Worm (Caenorhabditis elegans): ENCODE data around the gene rps-1.
A peak's percentile ranks its signal among the peaks of the same experiment; 100 is the strongest.

DNA sequence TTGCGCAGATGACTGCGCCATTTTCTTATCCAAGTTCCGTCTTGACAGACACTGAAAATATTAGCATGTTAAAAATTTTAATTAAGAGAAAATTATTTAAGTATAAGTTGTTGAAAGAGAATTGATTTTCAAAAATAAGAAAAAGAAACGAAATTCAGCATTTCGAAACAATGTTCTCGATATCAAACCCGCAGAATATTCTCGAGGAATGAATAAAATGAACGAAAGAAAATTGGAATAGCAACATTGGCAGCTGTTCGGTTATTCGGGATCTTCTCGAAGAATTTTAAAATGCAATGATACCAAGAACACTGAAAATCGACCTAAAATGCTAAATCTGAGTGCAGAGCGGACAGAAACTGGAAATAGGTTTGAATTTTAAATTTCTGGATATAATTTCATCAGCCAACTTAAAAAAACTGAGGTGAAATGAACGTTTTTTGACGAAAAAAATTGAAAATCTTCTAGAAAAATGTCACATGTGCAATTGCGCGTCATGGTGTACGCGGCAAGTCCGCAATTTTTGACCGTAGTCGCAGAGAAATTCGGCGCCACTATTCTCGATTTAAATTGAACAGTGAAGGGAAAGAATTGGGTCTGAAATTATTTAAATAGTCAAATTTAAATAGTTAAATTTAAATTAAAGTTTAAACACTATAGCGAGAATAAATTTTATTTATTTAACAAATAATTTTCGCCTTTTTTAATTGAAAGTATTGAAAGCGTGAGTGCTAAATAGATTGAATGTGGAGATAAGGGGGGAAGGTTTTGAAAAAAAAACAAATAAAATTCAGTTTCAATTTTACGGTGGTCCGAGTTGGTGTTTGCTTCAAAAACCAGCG is 32.6 kb downstream of the rps-1 start, which contains the start of the genes cct-5 and F25F2.1:
- peak; percentile 19 for TF ChIP-seq nhr-11 (tag; optimal IDR thresholded peaks at IDR 0.05)
- TF ChIP-seq ztf-7 (tag; optimal IDR thresholded peaks at IDR 0.05): peak; percentile 69
- no peak for TF ChIP-seq zip-11 (GFP tag; IDR thresholded peaks at IDR 0.05)
- TF ChIP-seq egl-27 (tag; optimal IDR thresholded peaks at IDR 0.05): no peak

Measured in whole organism, L4 larva.